Worm (Caenorhabditis elegans) whole organism, L3 larva: ENCODE measurements around the gene F54A3.2.
"Not testable (repeated sequence)": the region's sequence is repeated elsewhere in the genome, so short reads cannot be mapped to it uniquely, and the experiment has no call there.

Experiments used
- R02D3.7 ChIP-seq: fragments of 150-350 bp; optimal IDR thresholded peaks from 2 replicates; lab custom pipeline; 2014; ENCODE audit warnings: missing biosample characterization, missing genetic modification characterization
- aly-2 ChIP-seq: fragments of 150-350 bp; optimal IDR thresholded peaks from 2 replicates; lab custom pipeline; 2014; ENCODE audit warnings: missing biosample characterization, missing genetic modification characterization
- ama-1 ChIP-seq: fragments of 150-350 bp; optimal IDR thresholded peaks from 2 replicates; lab custom pipeline; 2018
- ceh-16 ChIP-seq: sonication (generic microtip); optimal IDR thresholded peaks from 2 replicates; lab custom pipeline; 2017; ENCODE audit warnings: missing biosample characterization, missing genetic modification characterization
- ceh-28 ChIP-seq: fragments of 150-350 bp; optimal IDR thresholded peaks from 2 replicates; lab custom pipeline; 2014; ENCODE audit warnings: missing biosample characterization, missing genetic modification reagents, missing genetic modification characterization
- ceh-82 ChIP-seq: fragments of 150-350 bp; optimal IDR thresholded peaks from 2 replicates; lab custom pipeline; 2014; ENCODE audit warnings: missing biosample characterization, missing genetic modification characterization
- daf-12 ChIP-seq: fragments of 150-350 bp; optimal IDR thresholded peaks from 2 replicates; lab custom pipeline; 2014; ENCODE audit warnings: missing biosample characterization, missing genetic modification reagents, missing genetic modification characterization
- egl-27 ChIP-seq: sonication (generic microtip); optimal IDR thresholded peaks from 4 replicates; lab custom pipeline; 2017; ENCODE audit warnings: missing biosample characterization, missing genetic modification reagents, missing genetic modification characterization
- elt-1 ChIP-seq: fragments of 150-350 bp; optimal IDR thresholded peaks from 2 replicates; lab custom pipeline; 2014; ENCODE audit warnings: missing biosample characterization, missing genetic modification characterization
- elt-2 ChIP-seq: sonication (generic microtip); optimal IDR thresholded peaks from 2 replicates; lab custom pipeline; 2016; ENCODE audit warnings: missing genetic modification reagents, mild to moderate bottlenecking, missing genetic modification characterization, missing compliant biosample characterization
- fkh-2 ChIP-seq: fragments of 150-350 bp; optimal IDR thresholded peaks from 2 replicates; lab custom pipeline; 2014; ENCODE audit warnings: missing biosample characterization, missing genetic modification reagents, missing genetic modification characterization
- fos-1 ChIP-seq: fragments of 150-350 bp; optimal IDR thresholded peaks from 2 replicates; lab custom pipeline; 2014; ENCODE audit warnings: missing biosample characterization, missing genetic modification characterization
- jun-1 ChIP-seq: fragments of 150-350 bp; optimal IDR thresholded peaks from 2 replicates; lab custom pipeline; 2014; ENCODE audit warnings: missing biosample characterization, missing genetic modification reagents, missing genetic modification characterization
- lin-15B ChIP-seq: fragments of 150-350 bp; optimal IDR thresholded peaks from 2 replicates; lab custom pipeline; 2014; ENCODE audit warnings: missing biosample characterization, missing genetic modification characterization
- lin-39 ChIP-seq: fragments of 150-350 bp; optimal IDR thresholded peaks from 2 replicates; lab custom pipeline; 2018; ENCODE audit warnings: missing biosample characterization, missing genetic modification reagents, missing genetic modification characterization
- lsy-12 ChIP-seq: sonication (generic microtip); optimal IDR thresholded peaks from 2 replicates; lab custom pipeline; 2016; ENCODE audit warnings: mild to moderate bottlenecking, missing genetic modification characterization, missing compliant biosample characterization
- nfya-1 ChIP-seq: sonication (generic microtip); optimal IDR thresholded peaks from 2 replicates; lab custom pipeline; 2017; ENCODE audit warnings: missing genetic modification characterization, mild to moderate bottlenecking, missing compliant biosample characterization, antibody characterized with exemption, moderate library complexity; ENCODE audit not compliant: insufficient read depth
- nhr-11 ChIP-seq: fragments of 150-350 bp; optimal IDR thresholded peaks from 2 replicates; lab custom pipeline; 2014; ENCODE audit warnings: missing biosample characterization, missing genetic modification characterization
- nhr-12 ChIP-seq: fragments of 150-350 bp; optimal IDR thresholded peaks from 2 replicates; lab custom pipeline; 2014; ENCODE audit warnings: missing biosample characterization, missing genetic modification characterization
- nhr-23 ChIP-seq: fragments of 150-350 bp; optimal IDR thresholded peaks from 2 replicates; lab custom pipeline; 2014; ENCODE audit warnings: missing biosample characterization, missing genetic modification reagents, missing genetic modification characterization
- nhr-28 ChIP-seq: fragments of 150-350 bp; optimal IDR thresholded peaks from 2 replicates; lab custom pipeline; 2014; ENCODE audit warnings: missing biosample characterization, missing genetic modification characterization
- nhr-43 ChIP-seq: sonication (generic microtip); optimal IDR thresholded peaks from 2 replicates; lab custom pipeline; 2016; ENCODE audit warnings: mild to moderate bottlenecking, missing genetic modification characterization, missing compliant biosample characterization; ENCODE audit not compliant: poor library complexity, severe bottlenecking
- pqm-1 ChIP-seq: fragments of 150-350 bp; optimal IDR thresholded peaks from 2 replicates; lab custom pipeline; 2017; ENCODE audit warnings: missing biosample characterization, missing genetic modification characterization, inconsistent platforms
- sea-2 ChIP-seq: fragments of 150-350 bp; sonication (generic microtip); optimal IDR thresholded peaks from 4 replicates; lab custom pipeline; 2014; ENCODE audit warnings: missing biosample characterization, missing genetic modification reagents, missing genetic modification characterization
- tbx-2 ChIP-seq: sonication (generic microtip); optimal IDR thresholded peaks from 2 replicates; lab custom pipeline; 2016; ENCODE audit warnings: mild to moderate bottlenecking, missing genetic modification characterization, missing compliant biosample characterization
- unc-39 ChIP-seq: sonication (generic microtip); optimal IDR thresholded peaks from 4 replicates; lab custom pipeline; 2017; ENCODE audit warnings: missing biosample characterization, missing genetic modification characterization
- unc-62 ChIP-seq: fragments of 150-350 bp; sonication (generic microtip); optimal IDR thresholded peaks from 4 replicates; lab custom pipeline; 2014; ENCODE audit warnings: missing biosample characterization, missing genetic modification reagents, missing genetic modification characterization
- ztf-11 ChIP-seq: fragments of 150-350 bp; optimal IDR thresholded peaks from 2 replicates; lab custom pipeline; 2014; ENCODE audit warnings: missing biosample characterization, missing genetic modification characterization

Gene F54A3.2

ce11 chrII:2282599-2282998 lies 39.2 kb downstream of the F54A3.2 start, which contains the start of gene K09F6.9:
K09F6.9 (minus strand) TSS chrII:2282699.
- TF ChIP-seq lin-39 (tag; lab: Kevin White, UChicago); lin-15B (tag; lab: Kevin White, UChicago); ceh-16: not testable (repeated sequence)

ce11 chrII:2284703-2285102 lies 41.3 kb downstream of the F54A3.2 start:
- TF ChIP-seq jun-1 (tag; lab: Kevin White, UChicago): no peak

ce11 chrII:2288798-2289197 lies 45.4 kb downstream of the F54A3.2 start, which contains the start of the genes K09F6.10 and K09F6.13:
K09F6.10 (minus strand) TSS chrII:2288883.
K09F6.13 (plus strand) TSS chrII:2289114.
- TF ChIP-seq nhr-43 (tag; lab: Kevin White, UChicago): no peak
- TF ChIP-seq lsy-12: no peak
- peak; percentile 33 for TF ChIP-seq lin-39 (tag; lab: Kevin White, UChicago)

ce11 chrII:2289441-2289840 lies 46.0 kb downstream of the F54A3.2 start:
- TF ChIP-seq ceh-28 (no peak), unc-62 (GFP tag; lab: Kevin White, UChicago) (peak; percentile 11), lin-39 (tag; lab: Kevin White, UChicago) (peak; percentile 54), ceh-82 (tag; lab: Kevin White, UChicago) (peak; percentile 24)

- no peak for TF ChIP-seq R02D3.7 (tag; lab: Kevin White, UChicago)
- TF ChIP-seq pqm-1: no peak
- TF ChIP-seq nhr-23 (tag; lab: Kevin White, UChicago): no peak
- no peak for TF ChIP-seq daf-12 (tag; lab: Kevin White, UChicago)
- no peak for TF ChIP-seq nhr-28 (tag; lab: Kevin White, UChicago)
- no peak for TF ChIP-seq egl-27 (tag; lab: Kevin White, UChicago)
- no peak for TF ChIP-seq elt-1 (tag; lab: Kevin White, UChicago)
- no peak for TF ChIP-seq ztf-11
Measured at ce11 chrII:2292027-2292426, 48.6 kb downstream of the F54A3.2 start, which contains the start of gene K09F6.7. K09F6.7 (minus strand) TSS chrII:2292127.

ce11 chrII:2292549-2292948 lies 49.1 kb downstream of the F54A3.2 start:
- TF ChIP-seq tbx-2: no peak
- TF ChIP-seq elt-2 (tag; lab: Kevin White, UChicago): peak; percentile 46
- TF ChIP-seq pqm-1: peak; percentile 1

ce11 chrII:2295817-2296315 lies 52.4 kb downstream of the F54A3.2 start, which contains the start of gene fbxc-25:
fbxc-25 (minus strand) TSS chrII:2296265.
- TF ChIP-seq ztf-11 (no peak), elt-2 (tag; lab: Kevin White, UChicago) (no peak), aly-2 (tag; lab: Kevin White, UChicago) (no peak), fkh-2 (tag; lab: Kevin White, UChicago) (no peak), ceh-16 (no peak), unc-62 (GFP tag; lab: Kevin White, UChicago) (no peak), nhr-28 (tag; lab: Kevin White, UChicago) (no peak), nhr-12 (tag; lab: Kevin White, UChicago) (no peak)

- TF ChIP-seq sea-2 (GFP tag; lab: Kevin White, UChicago) (no peak), unc-39 (tag; lab: Kevin White, UChicago) (no peak), unc-62 (GFP tag; lab: Kevin White, UChicago) (no peak), nhr-11 (tag; lab: Kevin White, UChicago) (no peak), fkh-2 (tag; lab: Kevin White, UChicago) (no peak), fos-1 (no peak), ama-1 (no peak), elt-1 (tag; lab: Kevin White, UChicago) (no peak), nfya-1 (tag; lab: Kevin White, UChicago) (no peak)
Measured at ce11 chrII:2298742-2299141, 55.3 kb downstream of the F54A3.2 start, which contains the start of gene B0281.4. B0281.4 (minus strand) TSS chrII:2298842.
